Fruit fly (Drosophila melanogaster) whole organism, adult: ENCODE data around the gene CG14341.
A peak's percentile ranks its signal among the peaks of the same experiment; 100 is the strongest.

Source experiments
- CG11617 ChIP-seq: fragments of 200-800 bp; sonication (Bioruptor generic); optimal IDR thresholded peaks from 2 replicates; lab custom pipeline; 2017; ENCODE audit warnings: mild to moderate bottlenecking, missing biosample characterization, missing genetic modification reagents, missing genetic modification characterization
- CG12768 ChIP-seq: fragments of 200-800 bp; sonication (Bioruptor generic); optimal IDR thresholded peaks from 2 replicates; lab custom pipeline; 2017; ENCODE audit warnings: missing biosample characterization, missing genetic modification characterization, mild to moderate bottlenecking, moderate library complexity, missing genetic modification reagents
- CG14711 ChIP-seq: fragments of 200-800 bp; sonication (Bioruptor generic); optimal IDR thresholded peaks from 2 replicates; lab custom pipeline; 2018; ENCODE audit warnings: missing biosample characterization, mild to moderate bottlenecking, missing genetic modification characterization, moderate library complexity
- CG1620 ChIP-seq: fragments of 200-800 bp; sonication (Bioruptor generic); optimal IDR thresholded peaks from 2 replicates; lab custom pipeline; 2016; ENCODE audit warnings: missing biosample characterization, missing genetic modification characterization
- CG33017 ChIP-seq: fragments of 200-800 bp; sonication (Bioruptor generic); optimal IDR thresholded peaks from 2 replicates; lab custom pipeline; 2018; ENCODE audit warnings: missing biosample characterization, mild to moderate bottlenecking, missing genetic modification characterization, moderate library complexity
- CG5204 ChIP-seq: fragments of 200-800 bp; sonication (Bioruptor generic); optimal IDR thresholded peaks from 2 replicates; lab custom pipeline; 2016; ENCODE audit warnings: missing biosample characterization, missing genetic modification characterization
- CG7045 ChIP-seq: fragments of 200-800 bp; sonication (Bioruptor generic); optimal IDR thresholded peaks from 2 replicates; lab custom pipeline; 2017; ENCODE audit warnings: missing biosample characterization, mild to moderate bottlenecking, missing genetic modification characterization
- CG7101 ChIP-seq: fragments of 200-800 bp; sonication (Bioruptor generic); optimal IDR thresholded peaks from 2 replicates; lab custom pipeline; 2018; ENCODE audit warnings: missing biosample characterization, mild to moderate bottlenecking, missing genetic modification characterization, moderate library complexity
- Clk ChIP-seq: fragments of 200-800 bp; sonication (Bioruptor generic); optimal IDR thresholded peaks from 2 replicates; lab custom pipeline; 2017; ENCODE audit warnings: missing biosample characterization, missing genetic modification characterization
- Crg-1 ChIP-seq: fragments of 200-800 bp; sonication (Bioruptor generic); optimal IDR thresholded peaks from 2 replicates; lab custom pipeline; 2016; ENCODE audit warnings: missing biosample characterization, missing genetic modification characterization
- Hr96 ChIP-seq: fragments of 200-800 bp; sonication (Bioruptor generic); optimal IDR thresholded peaks from 2 replicates; lab custom pipeline; 2016; ENCODE audit warnings: missing biosample characterization, missing genetic modification characterization
- Mnt ChIP-seq: fragments of 200-800 bp; sonication (Bioruptor generic); optimal IDR thresholded peaks from 2 replicates; lab custom pipeline; 2016; ENCODE audit warnings: missing biosample characterization, mild to moderate bottlenecking, missing genetic modification characterization
- bab1 ChIP-seq: fragments of 200-800 bp; sonication (Bioruptor generic); optimal IDR thresholded peaks from 3 replicates; lab custom pipeline; 2019; ENCODE audit warnings: missing biosample characterization, mild to moderate bottlenecking, missing genetic modification characterization, moderate library complexity
- cic ChIP-seq: fragments of 200-800 bp; sonication (Bioruptor generic); optimal IDR thresholded peaks from 2 replicates; lab custom pipeline; 2017; ENCODE audit warnings: missing biosample characterization, mild to moderate bottlenecking, missing genetic modification characterization, moderate library complexity
- cnc ChIP-seq, 2 experiments: fragments of >200 bp; optimal IDR thresholded peaks; 2 replicates each; lab custom pipeline; 2017
- kay ChIP-seq: fragments of 200-800 bp; sonication (Bioruptor generic); peaks from one replicate; lab custom pipeline; 2016; ENCODE audit warnings: missing biosample characterization, missing genetic modification characterization, borderline replicate concordance
- ovo ChIP-seq: fragments of 200-800 bp; sonication (Bioruptor generic); optimal IDR thresholded peaks from 2 replicates; lab custom pipeline; 2016; ENCODE audit warnings: missing biosample characterization, missing genetic modification characterization
- pad ChIP-seq: fragments of 200-800 bp; sonication (Bioruptor generic); optimal IDR thresholded peaks from 3 replicates; lab custom pipeline; 2017; ENCODE audit warnings: missing biosample characterization, missing genetic modification characterization, mild to moderate bottlenecking, moderate library complexity, missing genetic modification reagents
- tj ChIP-seq: fragments of 200-800 bp; sonication (Bioruptor generic); optimal IDR thresholded peaks from 3 replicates; lab custom pipeline; 2017; ENCODE audit warnings: missing biosample characterization, mild to moderate bottlenecking, missing genetic modification characterization, moderate library complexity
- toe ChIP-seq: fragments of 200-800 bp; sonication (Bioruptor generic); optimal IDR thresholded peaks from 2 replicates; lab custom pipeline; 2016; ENCODE audit warnings: missing biosample characterization, missing genetic modification characterization

The CG14341 gene

dm6 chr2L:1121942-1122710 lies 44.2 kb upstream of the CG14341 start:
- TF ChIP-seq cnc (optimal IDR thresholded peaks at IDR 0.05; lab: Kevin White, UChicago) (no peak), CG7101 (tag; lab: Kevin White, UChicago) (peak; percentile 2), toe (GFP tag; lab: Kevin White, UChicago) (no peak), Mnt (no peak), CG7045 (GFP tag; lab: Kevin White, UChicago) (no peak), Hr96 (GFP tag; lab: Kevin White, UChicago) (no peak), CG5204 (peak; percentile 7), Crg-1 (GFP tag; lab: Kevin White, UChicago) (peak; percentile 58), Clk (GFP tag; lab: Kevin White, UChicago) (peak; percentile 2)

dm6 chr2L:1122711-1122960 lies 43.7 kb upstream of the CG14341 start:
- TF ChIP-seq ovo (GFP tag; lab: Kevin White, UChicago) (peak; percentile 45), CG11617 (GFP tag; lab: Kevin White, UChicago) (no peak)

- no peak for TF ChIP-seq cnc (optimal IDR thresholded peaks at IDR 0.05; lab: Kevin White, UChicago)
- peak; percentile 64 for TF ChIP-seq CG7045 (GFP tag; lab: Kevin White, UChicago)
- TF ChIP-seq CG33017 (tag; lab: Kevin White, UChicago): peak; percentile 30
- no peak for TF ChIP-seq Hr96 (GFP tag; lab: Kevin White, UChicago)
- TF ChIP-seq CG5204: no peak
- peak; percentile 67 for TF ChIP-seq ovo (GFP tag; lab: Kevin White, UChicago)
- TF ChIP-seq pad (GFP tag; lab: Kevin White, UChicago): peak; percentile 36
- TF ChIP-seq CG7101 (tag; lab: Kevin White, UChicago): peak; percentile 76
- TF ChIP-seq toe (GFP tag; lab: Kevin White, UChicago): peak; percentile 6
- peak; percentile 70 for TF ChIP-seq cic (GFP tag; lab: Kevin White, UChicago)
- no peak for TF ChIP-seq Clk (GFP tag; lab: Kevin White, UChicago)
- peak; percentile 30 for TF ChIP-seq CG14711 (tag; lab: Kevin White, UChicago)
- TF ChIP-seq CG12768 (GFP tag; lab: Kevin White, UChicago): no peak
- no peak for TF ChIP-seq kay (GFP tag; lab: Kevin White, UChicago)
- no peak for TF ChIP-seq CG11617 (GFP tag; lab: Kevin White, UChicago)
- no peak for TF ChIP-seq Mnt
- TF ChIP-seq Crg-1 (GFP tag; lab: Kevin White, UChicago): no peak
- TF ChIP-seq CG1620 (GFP tag; lab: Kevin White, UChicago): no peak
- TF ChIP-seq bab1 (GFP tag; lab: Kevin White, UChicago): no peak
- TF ChIP-seq tj (GFP tag; lab: Kevin White, UChicago): no peak
These were observed 43.1 kb upstream of the CG14341 start for dm6 chr2L:1123078-1123818.

- TF ChIP-seq CG7045 (GFP tag; lab: Kevin White, UChicago): peak; percentile 17
- TF ChIP-seq cnc (optimal IDR thresholded peaks at IDR 0.05; lab: Kevin White, UChicago): no peak
- no peak for TF ChIP-seq Crg-1 (GFP tag; lab: Kevin White, UChicago)
- TF ChIP-seq CG1620 (GFP tag; lab: Kevin White, UChicago): no peak
- peak; percentile 41 for TF ChIP-seq CG33017 (tag; lab: Kevin White, UChicago)
- no peak for TF ChIP-seq toe (GFP tag; lab: Kevin White, UChicago)
- no peak for TF ChIP-seq Hr96 (GFP tag; lab: Kevin White, UChicago)
- TF ChIP-seq Clk (GFP tag; lab: Kevin White, UChicago): peak; percentile 34
- no peak for TF ChIP-seq Mnt
- TF ChIP-seq CG11617 (GFP tag; lab: Kevin White, UChicago): no peak
- no peak for TF ChIP-seq CG14711 (tag; lab: Kevin White, UChicago)
- TF ChIP-seq bab1 (GFP tag; lab: Kevin White, UChicago): no peak
- TF ChIP-seq tj (GFP tag; lab: Kevin White, UChicago): peak; percentile 36
- TF ChIP-seq pad (GFP tag; lab: Kevin White, UChicago): no peak
- no peak for TF ChIP-seq ovo (GFP tag; lab: Kevin White, UChicago)
- TF ChIP-seq cic (GFP tag; lab: Kevin White, UChicago): no peak
- TF ChIP-seq CG5204: no peak
- TF ChIP-seq kay (GFP tag; lab: Kevin White, UChicago): no peak
- TF ChIP-seq CG7101 (tag; lab: Kevin White, UChicago): no peak
- TF ChIP-seq CG12768 (GFP tag; lab: Kevin White, UChicago): peak; percentile 92
These were observed 42.0 kb upstream of the CG14341 start for dm6 chr2L:1124265-1124664.

dm6 chr2L:1125437-1125836 lies 40.9 kb upstream of the CG14341 start:
- TF ChIP-seq Mnt (no peak), tj (GFP tag; lab: Kevin White, UChicago) (no peak), cic (GFP tag; lab: Kevin White, UChicago) (peak; percentile 100), CG33017 (tag; lab: Kevin White, UChicago) (peak; percentile 44), cnc (optimal IDR thresholded peaks at IDR 0.05; lab: Kevin White, UChicago) (no peak), kay (GFP tag; lab: Kevin White, UChicago) (peak; percentile 59)

dm6 chr2L:1126527-1126926 lies 39.8 kb upstream of the CG14341 start:
- TF ChIP-seq kay (GFP tag; lab: Kevin White, UChicago) (peak; percentile 91), Mnt (peak; percentile 9), tj (GFP tag; lab: Kevin White, UChicago) (no peak)
